Fruit fly (Drosophila melanogaster) S2 (cell line): ENCODE results near the gene ctrip.

Experiments
- CG8478 ChIP-seq: fragments of >200 bp; optimal IDR thresholded peaks from 2 replicates; lab custom pipeline; 2018
- CTCF ChIP-seq, 2 experiments: fragments of >200 bp; optimal IDR thresholded peaks; 2 replicates each; lab custom pipeline; 2018

ctrip gene

dm6 chr3R:4804828-4805707 is 6.8 kb downstream of the ctrip start:
- no peak for TF ChIP-seq CG8478 (lab: Kevin White, UChicago)
- TF ChIP-seq CTCF (optimal IDR thresholded peaks at IDR 0.05; lab: Kevin White, UChicago): no peak

- TF ChIP-seq CG8478 (lab: Kevin White, UChicago) (no peak), CTCF (optimal IDR thresholded peaks at IDR 0.05; lab: Kevin White, UChicago) (no peak)
Measured at dm6 chr3R:4804126-4804649, 7.7 kb downstream of the ctrip start.

DNA sequence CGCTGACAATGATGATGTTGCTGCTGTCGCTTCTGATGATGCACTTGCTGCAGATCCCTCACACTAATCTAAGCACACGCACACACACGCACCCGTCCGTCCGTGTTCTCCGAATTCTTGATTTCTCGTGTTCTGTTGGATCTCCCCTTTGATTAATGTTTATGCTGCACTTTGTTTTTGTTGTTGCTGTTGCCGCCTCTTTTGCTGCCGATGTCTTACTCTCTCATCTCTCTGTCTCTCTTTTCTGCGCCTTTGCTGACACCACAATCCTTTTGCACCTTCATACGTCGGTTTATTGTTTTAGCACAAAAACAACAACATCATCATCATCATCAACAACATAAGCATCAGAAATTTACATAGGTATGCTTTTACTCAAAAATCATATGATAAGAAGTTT is 13.9 kb downstream of the ctrip start:
- TF ChIP-seq CG8478 (lab: Kevin White, UChicago): no peak
- no peak for TF ChIP-seq CTCF (optimal IDR thresholded peaks at IDR 0.05; lab: Kevin White, UChicago)

dm6 chr3R:4797585-4797984 is 14.3 kb downstream of the ctrip start:
- no peak for TF ChIP-seq CG8478 (lab: Kevin White, UChicago)
- TF ChIP-seq CTCF (optimal IDR thresholded peaks at IDR 0.05; lab: Kevin White, UChicago): no peak

dm6 chr3R:4784622-4785021 is 27.3 kb downstream of the ctrip start, which contains the start of gene Ccdc39:
Gene Ccdc39, minus strand, starts transcription at chr3R:4784722.
- no peak for TF ChIP-seq CG8478 (lab: Kevin White, UChicago)
- no peak for TF ChIP-seq CTCF (optimal IDR thresholded peaks at IDR 0.05; lab: Kevin White, UChicago)

DNA sequence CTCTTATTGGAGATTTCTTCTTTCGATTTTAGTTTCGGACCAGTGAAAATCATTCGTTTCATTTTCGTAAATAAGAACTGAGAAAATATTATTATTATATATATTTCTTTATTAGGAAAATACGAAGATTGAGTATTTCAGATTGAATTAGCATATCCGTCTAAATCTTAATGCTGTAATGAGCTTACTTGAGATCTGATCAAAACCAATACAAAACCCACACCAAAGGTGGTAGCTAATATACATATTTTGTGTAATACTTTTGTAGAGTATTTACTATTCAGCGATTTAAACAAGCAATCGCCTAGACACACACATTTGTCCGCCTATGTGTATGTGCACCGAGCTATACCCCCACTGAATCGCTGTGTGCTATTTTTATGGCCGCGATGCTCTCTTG is 31.2 kb downstream of the ctrip start:
- TF ChIP-seq CTCF (optimal IDR thresholded peaks at IDR 0.05; lab: Kevin White, UChicago): no peak

dm6 chr3R:4780262-4780661 is 31.6 kb downstream of the ctrip start, which contains the start of gene CG14655:
Gene CG14655, minus strand, starts transcription at chr3R:4780302.
- no peak for TF ChIP-seq CG8478 (lab: Kevin White, UChicago)
- no peak for TF ChIP-seq CTCF (optimal IDR thresholded peaks at IDR 0.05; lab: Kevin White, UChicago)

- TF ChIP-seq CG8478 (lab: Kevin White, UChicago) (no peak), CTCF (optimal IDR thresholded peaks at IDR 0.05; lab: Kevin White, UChicago) (no peak)
Measured at dm6 chr3R:4775371-4775770, 36.5 kb downstream of the ctrip start.

dm6 chr3R:4774953-4775352 is 36.9 kb downstream of the ctrip start, which contains the start of gene CG44088:
Gene CG44088, minus strand, starts transcription at chr3R:4775053.
- TF ChIP-seq CTCF (optimal IDR thresholded peaks at IDR 0.05; lab: Kevin White, UChicago): no peak
- no peak for TF ChIP-seq CG8478 (lab: Kevin White, UChicago)

- no peak for TF ChIP-seq CTCF (optimal IDR thresholded peaks at IDR 0.05; lab: Kevin White, UChicago)
- no peak for TF ChIP-seq CG8478 (lab: Kevin White, UChicago)
Measured at dm6 chr3R:4773097-4773496, 38.8 kb downstream of the ctrip start, which contains the start of gene CG44098. Gene CG44098, minus strand, starts transcription at chr3R:4773197.

DNA sequence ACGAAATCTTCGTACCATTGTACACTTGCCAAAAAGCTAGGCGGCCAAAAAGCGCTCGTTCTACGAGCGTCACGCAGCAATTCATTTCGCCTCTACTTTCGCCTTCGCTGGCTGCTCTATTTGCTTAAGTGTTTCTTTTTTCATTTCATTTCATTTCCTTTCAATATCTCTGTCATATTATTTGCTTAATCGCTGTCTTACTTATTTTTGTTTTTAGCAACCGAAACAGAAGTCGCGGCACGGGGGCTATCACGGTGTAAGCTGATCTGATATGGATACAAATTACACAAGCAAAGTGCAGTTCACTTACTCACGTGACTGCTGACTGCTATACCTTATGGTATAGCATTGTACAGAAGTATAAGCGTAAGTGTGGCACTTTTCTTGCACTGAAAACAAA is 40.6 kb downstream of the ctrip start:
- TF ChIP-seq CG8478 (lab: Kevin White, UChicago) (no peak), CTCF (optimal IDR thresholded peaks at IDR 0.05; lab: Kevin White, UChicago) (no peak)

DNA sequence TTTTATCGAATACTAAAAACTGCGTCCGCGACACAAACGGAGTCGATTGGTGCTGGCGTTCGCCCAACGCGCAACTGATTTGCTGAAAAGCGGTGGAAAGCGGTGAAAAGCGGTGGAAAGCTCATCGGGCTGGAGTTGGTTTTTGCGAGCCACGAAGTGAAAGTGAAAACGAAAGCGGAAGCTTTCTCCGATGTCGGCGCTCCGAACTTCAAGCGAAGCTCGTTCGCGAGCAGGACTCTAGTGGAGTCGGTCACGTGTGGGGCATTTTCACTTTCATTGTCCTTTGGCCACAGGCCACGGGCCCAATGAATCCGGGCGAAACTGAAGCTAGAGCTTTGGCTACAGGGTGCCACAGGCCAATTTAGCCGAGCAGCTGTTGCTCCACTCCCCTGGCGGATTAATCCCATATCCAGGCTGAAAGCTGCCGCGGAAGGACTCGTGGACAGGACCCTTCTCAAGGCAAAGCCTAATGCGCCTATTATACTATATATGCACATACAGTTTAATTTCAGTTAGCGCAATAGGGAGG is 43.1 kb downstream of the ctrip start:
- TF ChIP-seq CTCF (optimal IDR thresholded peaks at IDR 0.05; lab: Kevin White, UChicago): no peak
- no peak for TF ChIP-seq CG8478 (lab: Kevin White, UChicago)

dm6 chr3R:4761372-4761771 is 50.5 kb downstream of the ctrip start:
- TF ChIP-seq CTCF (optimal IDR thresholded peaks at IDR 0.05; lab: Kevin White, UChicago): no peak
- no peak for TF ChIP-seq CG8478 (lab: Kevin White, UChicago)

DNA sequence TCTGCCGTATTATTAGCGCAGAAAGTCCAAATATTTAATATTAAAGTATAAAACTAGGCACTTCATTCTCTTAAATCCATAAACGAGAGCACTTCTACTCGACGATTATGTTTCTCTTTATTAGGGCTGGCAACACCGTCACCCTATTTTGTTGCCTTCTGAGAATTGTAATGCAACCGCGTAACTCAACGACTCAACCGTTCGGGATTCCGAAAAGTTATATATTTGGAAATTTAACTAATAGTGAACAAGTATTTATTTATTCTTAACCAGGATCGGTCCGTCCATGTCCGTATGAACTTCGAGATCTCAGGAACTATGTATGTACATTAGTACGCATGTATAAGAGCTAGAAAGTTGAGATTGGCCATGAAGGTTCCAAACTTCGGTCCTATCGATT is 62.2 kb downstream of the ctrip start, which contains the start of gene atms:
Gene atms (plus strand): TSS at position 301 of the 400 bp plus-strand sequence.
- TF ChIP-seq CG8478 (lab: Kevin White, UChicago) (no peak), CTCF (optimal IDR thresholded peaks at IDR 0.05; lab: Kevin White, UChicago) (no peak)
